Worm (Caenorhabditis elegans) whole organism, young adult: ENCODE measurements around the gene ZK863.8.

Experiments
- C17E4.6 ChIP-seq: fragments of 200-800 bp; sonication (Bioruptor generic); IDR thresholded peaks from 2 replicates; pipeline ENCODE4 v1.3.6; 2022; ENCODE audit warnings: missing genetic modification reagents, missing genetic modification characterization, missing compliant biosample characterization
- D2030.7 ChIP-seq: fragments of 200-800 bp; sonication (Bioruptor generic); IDR thresholded peaks from 2 replicates; pipeline ENCODE4 v1.3.6; 2022; ENCODE audit warnings: missing genetic modification reagents, missing genetic modification characterization, missing compliant biosample characterization
- Y53G8AR.9 ChIP-seq: fragments of 200-800 bp; sonication (Bioruptor generic); conservative IDR thresholded peaks from 2 replicates; pipeline ENCODE4 v1.3.6; 2022; ENCODE audit warnings: missing genetic modification reagents, missing genetic modification characterization, missing compliant biosample characterization
- Y67H2A.10 ChIP-seq: fragments of 200-800 bp; sonication (Bioruptor generic); conservative IDR thresholded peaks from 2 replicates; pipeline ENCODE4 v1.3.6; 2022; ENCODE audit warnings: missing genetic modification reagents, missing genetic modification characterization, missing compliant biosample characterization
- Y95B8A.8 ChIP-seq: fragments of 200-800 bp; sonication (Bioruptor generic); IDR thresholded peaks from 2 replicates; pipeline ENCODE4 v1.3.6; 2022; ENCODE audit warnings: missing genetic modification reagents, missing genetic modification characterization, missing compliant biosample characterization
- ZK185.1 ChIP-seq: sonication (generic microtip); optimal IDR thresholded peaks from 2 replicates; lab custom pipeline; 2016; ENCODE audit warnings: mild to moderate bottlenecking, missing genetic modification characterization, missing compliant biosample characterization; ENCODE audit not compliant: poor library complexity, severe bottlenecking
- akir-1 ChIP-seq: fragments of 200-800 bp; sonication (Bioruptor generic); optimal IDR thresholded peaks from 2 replicates; lab custom pipeline; 2018; ENCODE audit warnings: mild to moderate bottlenecking, missing genetic modification characterization, moderate library complexity, missing compliant biosample characterization
- ama-1 ChIP-seq, 3 experiments: fragments of 150-350 bp in 1 of 3; sonication (generic microtip) in 2 of 3; optimal IDR thresholded peaks; 2 replicates each; lab custom pipeline; 2014 to 2018; ENCODE audit warnings: missing biosample characterization in 2 of 3, missing genetic modification characterization in 2 of 3, missing genetic modification reagents in 2 of 3
- aptf-3 ChIP-seq: fragments of 200-800 bp; sonication (Bioruptor generic); IDR thresholded peaks from 2 replicates; pipeline ENCODE4 v1.3.6; 2022; ENCODE audit warnings: missing genetic modification characterization, missing compliant biosample characterization
- attf-5 ChIP-seq: fragments of 200-800 bp; sonication (Bioruptor generic); optimal IDR thresholded peaks from 2 replicates; lab custom pipeline; 2018; ENCODE audit warnings: mild to moderate bottlenecking, missing genetic modification characterization, missing compliant biosample characterization
- cebp-1 ChIP-seq, 2 experiments: fragments of 200-800 bp in 1 of 2; sonication (Bioruptor generic) in 1 of 2; sonication (generic microtip) in 1 of 2; IDR thresholded peaks in 1 of 2; optimal IDR thresholded peaks in 1 of 2; 2 replicates each; pipeline versions ENCODE4 v1.3.6 to Lab custom; 2017 to 2022; ENCODE audit warnings: missing compliant biosample characterization in 2 of 2, missing genetic modification characterization in 2 of 2, mild to moderate bottlenecking in 1 of 2, missing genetic modification reagents in 1 of 2, moderate library complexity in 1 of 2
- ceh-91 ChIP-seq: fragments of 200-800 bp; sonication (Bioruptor generic); IDR thresholded peaks from 2 replicates; pipeline ENCODE4 v1.3.6; 2022; ENCODE audit warnings: missing genetic modification reagents, missing genetic modification characterization, missing compliant biosample characterization
- chd-7 ChIP-seq: sonication (generic microtip); optimal IDR thresholded peaks from 2 replicates; lab custom pipeline; 2016; ENCODE audit warnings: mild to moderate bottlenecking, missing genetic modification characterization, moderate library complexity, missing compliant biosample characterization
- dpff-1 ChIP-seq: sonication (generic microtip); optimal IDR thresholded peaks from 2 replicates; lab custom pipeline; 2017; ENCODE audit warnings: mild to moderate bottlenecking, missing genetic modification characterization, missing compliant biosample characterization
- efl-1 ChIP-seq: fragments of 150-350 bp; optimal IDR thresholded peaks from 2 replicates; lab custom pipeline; 2014; ENCODE audit warnings: missing biosample characterization, missing genetic modification reagents, missing genetic modification characterization
- egrh-3 ChIP-seq: fragments of 200-800 bp; sonication (Bioruptor generic); IDR thresholded peaks from 2 replicates; pipeline ENCODE4 v1.3.6; 2022; ENCODE audit warnings: missing genetic modification reagents, missing genetic modification characterization, missing compliant biosample characterization
- him-1 ChIP-seq: sonication (generic microtip); optimal IDR thresholded peaks from 2 replicates; lab custom pipeline; 2016; ENCODE audit warnings: missing genotype, missing genetic modification reagents, missing genetic modification characterization, missing compliant biosample characterization
- hrde-1 ChIP-seq: sonication (generic microtip); optimal IDR thresholded peaks from 2 replicates; lab custom pipeline; 2016; ENCODE audit warnings: missing genetic modification characterization, mild to moderate bottlenecking, missing compliant biosample characterization, moderate library complexity, missing genotype, missing genetic modification reagents, borderline replicate concordance
- let-607 ChIP-seq, 2 experiments: fragments of 200-800 bp in 1 of 2; sonication (Bioruptor generic) in 1 of 2; sonication (generic microtip) in 1 of 2; optimal IDR thresholded peaks; 2 replicates each; lab custom pipeline; 2016 to 2018; ENCODE audit warnings: mild to moderate bottlenecking in 2 of 2, missing compliant biosample characterization in 2 of 2, missing genetic modification characterization in 2 of 2, moderate library complexity in 2 of 2, missing genotype in 1 of 2
- lin-35 ChIP-seq, 3 experiments: fragments of 150-350 bp in 2 of 3; sonication (generic microtip) in 1 of 3; optimal IDR thresholded peaks; 2 replicates each; lab custom pipeline; 2014 to 2018; ENCODE audit warnings: missing biosample characterization in 3 of 3, missing genetic modification characterization in 3 of 3, missing genetic modification reagents in 3 of 3
- lin-40 ChIP-seq: sonication (generic microtip); optimal IDR thresholded peaks from 2 replicates; lab custom pipeline; 2016; ENCODE audit warnings: missing genetic modification characterization, mild to moderate bottlenecking, missing compliant biosample characterization, missing genotype, missing genetic modification reagents
- madf-10 ChIP-seq: sonication (generic microtip); optimal IDR thresholded peaks from 2 replicates; lab custom pipeline; 2016; ENCODE audit warnings: mild to moderate bottlenecking, missing genetic modification characterization, missing compliant biosample characterization
- repo-1 ChIP-seq: sonication (generic microtip); optimal IDR thresholded peaks from 2 replicates; lab custom pipeline; 2017; ENCODE audit warnings: mild to moderate bottlenecking, missing genetic modification characterization, missing compliant biosample characterization
- sptf-2 ChIP-seq: fragments of 200-800 bp; sonication (Bioruptor generic); optimal IDR thresholded peaks from 2 replicates; lab custom pipeline; 2018; ENCODE audit warnings: mild to moderate bottlenecking, missing genetic modification characterization, missing compliant biosample characterization
- tbx-9 ChIP-seq: sonication (generic microtip); optimal IDR thresholded peaks from 2 replicates; lab custom pipeline; 2016; ENCODE audit warnings: borderline replicate concordance, missing genetic modification characterization, inconsistent platforms, missing compliant biosample characterization
- xnd-1 ChIP-seq: sonication (generic microtip); optimal IDR thresholded peaks from 2 replicates; lab custom pipeline; 2016; ENCODE audit warnings: missing genotype, missing genetic modification reagents, missing genetic modification characterization, missing compliant biosample characterization
- zfh-2 ChIP-seq: fragments of 200-800 bp; sonication (Bioruptor generic); conservative IDR thresholded peaks from 2 replicates; pipeline ENCODE4 v1.3.6; 2022; ENCODE audit warnings: missing genetic modification reagents, missing genetic modification characterization, missing compliant biosample characterization
- ztf-18 ChIP-seq: sonication (generic microtip); optimal IDR thresholded peaks from 2 replicates; lab custom pipeline; 2016; ENCODE audit warnings: missing genotype, mild to moderate bottlenecking, missing genetic modification characterization, missing compliant biosample characterization
- ztf-6 ChIP-seq: fragments of 200-800 bp; sonication (Bioruptor generic); IDR thresholded peaks from 2 replicates; pipeline ENCODE4 v1.3.6; 2022; ENCODE audit warnings: missing genetic modification reagents, missing genetic modification characterization, missing compliant biosample characterization

ZK863.8 gene

ce11 chrV:12183854-12184253 lies 3.5 kb downstream of the ZK863.8 start, which contains the start of gene usip-1:
TSS of gene usip-1 (minus strand) at chrV:12184194.
- TF ChIP-seq xnd-1 (tag; lab: Kevin White, UChicago) (no peak), tbx-9 (tag; lab: Kevin White, UChicago) (no peak), lin-35 (GFP tag; optimal IDR thresholded peaks at IDR 0.05; lab: Kevin White, UChicago) (no peak), attf-5 (no peak), Y95B8A.8 (GFP tag; lab: Robert Waterston, UW) (no peak), D2030.7 (GFP tag; lab: Robert Waterston, UW) (no peak)

ce11 chrV:12181310-12181709 lies 6.0 kb downstream of the ZK863.8 start, which contains the start of gene elpc-3:
TSS of gene elpc-3 (minus strand) at chrV:12181410.
- TF ChIP-seq xnd-1 (tag; lab: Kevin White, UChicago) = no peak
- TF ChIP-seq ama-1 (optimal IDR thresholded peaks at IDR 0.05; lab: Kevin White, UChicago) = no peak
- peak in 1 of 2 experiments; percentile 27 for TF ChIP-seq ama-1 (GFP tag; optimal IDR thresholded peaks at IDR 0.05; lab: Kevin White, UChicago)
- no peak for TF ChIP-seq egrh-3 (GFP tag; lab: Robert Waterston, UW)

- no peak for TF ChIP-seq xnd-1 (tag; lab: Kevin White, UChicago)
- TF ChIP-seq efl-1 (GFP tag; lab: Kevin White, UChicago) = no peak
- no peak for TF ChIP-seq zfh-2
- TF ChIP-seq akir-1 (GFP tag; lab: Kevin White, UChicago) = no peak
- no peak for TF ChIP-seq him-1
- TF ChIP-seq Y67H2A.10 = no peak
- TF ChIP-seq sptf-2 (GFP tag; lab: Kevin White, UChicago) = no peak
- no peak for TF ChIP-seq let-607 (tag; optimal IDR thresholded peaks at IDR 0.05; lab: Kevin White, UChicago)
These were observed 8.0 kb downstream of the ZK863.8 start, which contains the start of gene clec-224 for ce11 chrV:12179338-12179737. TSS of gene clec-224 (minus strand) at chrV:12179438.

ce11 chrV:12170114-12170513 lies 17.2 kb downstream of the ZK863.8 start, which contains the start of gene ZK863.1:
TSS of gene ZK863.1 (minus strand) at chrV:12170214.
- TF ChIP-seq C17E4.6 (GFP tag; lab: Robert Waterston, UW) = no peak

ce11 chrV:12167653-12168052 lies 19.7 kb downstream of the ZK863.8 start, which contains the start of gene col-37:
TSS of gene col-37 (minus strand) at chrV:12167753.
- no peak for TF ChIP-seq lin-40 (tag; lab: Kevin White, UChicago)

- TF ChIP-seq egrh-3 (GFP tag; lab: Robert Waterston, UW) = peak; percentile 96
- TF ChIP-seq ZK185.1 (tag; lab: Kevin White, UChicago) = no peak
- TF ChIP-seq ceh-91 (GFP tag; lab: Robert Waterston, UW) = no peak
- TF ChIP-seq aptf-3 (GFP tag; lab: Robert Waterston, UW) = 0 out of 2 replicates have a peak, but pooled peaks have one; percentile 66
- no peak for TF ChIP-seq cebp-1 (GFP tag; IDR thresholded peaks at IDR 0.05; lab: Robert Waterston, UW)
- TF ChIP-seq cebp-1 (tag; optimal IDR thresholded peaks at IDR 0.05; lab: Kevin White, UChicago) = no peak
- TF ChIP-seq repo-1 (tag; lab: Kevin White, UChicago) = no peak
- no peak for TF ChIP-seq madf-10 (tag; lab: Kevin White, UChicago)
- TF ChIP-seq dpff-1 (tag; lab: Kevin White, UChicago) = no peak
- TF ChIP-seq ztf-6 (GFP tag; lab: Robert Waterston, UW) = no peak
- TF ChIP-seq chd-7 (tag; lab: Kevin White, UChicago) = no peak
- no peak for TF ChIP-seq hrde-1
- TF ChIP-seq xnd-1 (tag; lab: Kevin White, UChicago) = no peak
- TF ChIP-seq ztf-18 (tag; lab: Kevin White, UChicago) = no peak
- TF ChIP-seq Y53G8AR.9 (GFP tag; lab: Robert Waterston, UW) = no peak
These were observed 20.3 kb downstream of the ZK863.8 start for ce11 chrV:12167031-12167430.
